Worm (Caenorhabditis elegans): ENCODE data around the gene ZK867.2.

DNA sequence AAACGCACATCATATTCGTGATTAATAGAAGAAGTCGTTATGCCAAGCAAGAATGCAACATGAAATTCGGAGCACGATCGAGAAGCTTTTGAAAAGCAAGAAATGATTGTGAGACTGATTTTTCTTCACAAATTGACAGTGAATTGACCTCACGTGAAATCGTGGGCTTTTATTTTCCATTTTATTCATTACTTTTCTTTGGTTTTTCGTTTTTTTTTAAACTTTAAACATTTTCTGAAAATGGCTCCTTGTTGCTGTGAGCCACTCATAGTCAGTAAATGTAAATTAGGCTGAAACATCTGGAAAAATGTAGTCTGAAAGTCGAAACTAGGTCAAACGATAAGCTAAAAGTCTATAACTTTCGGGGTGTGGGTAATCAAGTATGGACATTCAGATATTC lies 1.3 kb upstream of the ZK867.2 start, which contains the start of gene C55B6.5:
- no peak for TF ChIP-seq hmg-1.2 (GFP tag; IDR thresholded peaks at IDR 0.05)
- no peak for TF ChIP-seq ztf-28 (GFP tag; IDR thresholded peaks at IDR 0.05)
- TF ChIP-seq him-1 (tag; optimal IDR thresholded peaks at IDR 0.05) = no peak
- TF ChIP-seq F39B2.1 (GFP tag; IDR thresholded peaks at IDR 0.05) = no peak
- TF ChIP-seq attf-5 (GFP tag; optimal IDR thresholded peaks at IDR 0.05) = no peak
- TF ChIP-seq unc-62 (GFP tag; optimal IDR thresholded peaks at IDR 0.05) = no peak
- no peak for TF ChIP-seq lag-1 (GFP tag; IDR thresholded peaks at IDR 0.05)
